Worm (Caenorhabditis elegans) whole organism, L4 larva: ENCODE data around the gene unc-43.

Experiments
- F26F4.8 ChIP-seq: fragments of 200-800 bp; sonication (Bioruptor generic); conservative IDR thresholded peaks from 2 replicates; pipeline ENCODE4 v1.3.6; 2022; ENCODE audit warnings: missing genetic modification characterization, missing compliant biosample characterization
- R02D3.7 ChIP-seq: fragments of 150-350 bp; sonication (generic microtip); optimal IDR thresholded peaks from 3 replicates; lab custom pipeline; 2014; ENCODE audit warnings: missing biosample characterization, missing genetic modification characterization
- T20F7.1 ChIP-seq: fragments of 200-800 bp; sonication (Bioruptor generic); optimal IDR thresholded peaks from 2 replicates; lab custom pipeline; 2018; ENCODE audit warnings: mild to moderate bottlenecking, missing genetic modification characterization, missing compliant biosample characterization
- Y5F2A.4 ChIP-seq: fragments of 200-800 bp; sonication (Bioruptor generic); optimal IDR thresholded peaks from 2 replicates; lab custom pipeline; 2018; ENCODE audit warnings: mild to moderate bottlenecking, missing genetic modification characterization, missing compliant biosample characterization
- Y75B8A.6 ChIP-seq: fragments of 200-800 bp; sonication (Bioruptor generic); IDR thresholded peaks from 2 replicates; pipeline ENCODE4 v1.3.6; 2022; ENCODE audit warnings: missing genetic modification reagents, missing genetic modification characterization, missing compliant biosample characterization
- aly-2 ChIP-seq: sonication (generic microtip); optimal IDR thresholded peaks from 2 replicates; lab custom pipeline; 2018; ENCODE audit warnings: missing biosample characterization, missing genetic modification characterization
- ceh-82 ChIP-seq: sonication (generic microtip); optimal IDR thresholded peaks from 2 replicates; lab custom pipeline; 2017; ENCODE audit warnings: missing biosample characterization, missing genetic modification characterization
- ctbp-1 ChIP-seq: fragments of 200-800 bp; sonication (Bioruptor generic); IDR thresholded peaks from 2 replicates; pipeline ENCODE4 v1.3.6; 2022; ENCODE audit warnings: missing genetic modification reagents, missing genetic modification characterization, missing compliant biosample characterization
- daf-19 ChIP-seq: fragments of 200-800 bp; sonication (Bioruptor generic); conservative IDR thresholded peaks from 2 replicates; pipeline ENCODE4 v1.3.6; 2022; ENCODE audit warnings: missing genetic modification characterization, missing compliant biosample characterization
- dmd-6 ChIP-seq: fragments of 200-800 bp; sonication (Bioruptor generic); IDR thresholded peaks from 2 replicates; pipeline ENCODE4 v1.3.6; 2022; ENCODE audit warnings: missing genetic modification reagents, missing genetic modification characterization, missing compliant biosample characterization
- dve-1 ChIP-seq: sonication (generic microtip); optimal IDR thresholded peaks from 2 replicates; lab custom pipeline; 2017; ENCODE audit warnings: antibody characterized with exemption, mild to moderate bottlenecking, missing genetic modification characterization, missing compliant biosample characterization; ENCODE audit not compliant: insufficient read depth
- egl-43 ChIP-seq: fragments of 200-800 bp; sonication (Bioruptor generic); IDR thresholded peaks from 2 replicates; pipeline ENCODE4 v1.3.6; 2022; ENCODE audit warnings: missing genetic modification reagents, missing genetic modification characterization, missing compliant biosample characterization
- gei-8 ChIP-seq: fragments of 200-800 bp; sonication (Bioruptor generic); optimal IDR thresholded peaks from 2 replicates; lab custom pipeline; 2018; ENCODE audit warnings: mild to moderate bottlenecking, missing genetic modification characterization, missing compliant biosample characterization
- hlh-11 ChIP-seq: fragments of 200-800 bp; sonication (Bioruptor generic); optimal IDR thresholded peaks from 2 replicates; lab custom pipeline; 2018; ENCODE audit warnings: mild to moderate bottlenecking, missing genetic modification characterization, missing compliant biosample characterization
- hlh-30 ChIP-seq: sonication (generic microtip); optimal IDR thresholded peaks from 2 replicates; lab custom pipeline; 2017; ENCODE audit warnings: antibody characterized with exemption, mild to moderate bottlenecking, missing genetic modification characterization, missing compliant biosample characterization; ENCODE audit not compliant: insufficient read depth
- lin-38 ChIP-seq: fragments of 200-800 bp; sonication (Bioruptor generic); IDR thresholded peaks from 2 replicates; pipeline ENCODE4 v1.3.6; 2022; ENCODE audit warnings: missing genetic modification reagents, missing genetic modification characterization, missing compliant biosample characterization
- lsy-2 ChIP-seq, 2 experiments: fragments of 150-350 bp in 1 of 2; sonication (generic microtip) in 1 of 2; optimal IDR thresholded peaks; 2 replicates each; lab custom pipeline; 2014 to 2017; ENCODE audit warnings: missing biosample characterization in 2 of 2, missing genetic modification characterization in 2 of 2
- madf-9 ChIP-seq: fragments of 200-800 bp; sonication (Bioruptor generic); conservative IDR thresholded peaks from 2 replicates; pipeline ENCODE4 v1.3.6; 2022; ENCODE audit warnings: missing genetic modification reagents, missing genetic modification characterization, missing compliant biosample characterization
- mdl-1 ChIP-seq, 2 experiments: fragments of 150-350 bp in 1 of 2; sonication (generic microtip) in 1 of 2; optimal IDR thresholded peaks; 2 replicates each; lab custom pipeline; 2014 to 2017; ENCODE audit warnings: missing biosample characterization in 2 of 2, missing genetic modification characterization in 2 of 2
- mxl-3 ChIP-seq: fragments of 200-800 bp; sonication (Bioruptor generic); optimal IDR thresholded peaks from 2 replicates; lab custom pipeline; 2018; ENCODE audit warnings: mild to moderate bottlenecking, missing genetic modification characterization, missing compliant biosample characterization
- nhr-11 ChIP-seq: fragments of 150-350 bp; optimal IDR thresholded peaks from 2 replicates; lab custom pipeline; 2014; ENCODE audit warnings: missing biosample characterization, missing genetic modification characterization
- nhr-111 ChIP-seq: fragments of 200-800 bp; sonication (Bioruptor generic); optimal IDR thresholded peaks from 2 replicates; lab custom pipeline; 2018; ENCODE audit warnings: mild to moderate bottlenecking, missing genetic modification characterization, missing compliant biosample characterization
- nhr-237 ChIP-seq: sonication (generic microtip); optimal IDR thresholded peaks from 2 replicates; lab custom pipeline; 2017; ENCODE audit warnings: missing biosample characterization, missing genetic modification characterization
- nhr-28 ChIP-seq: fragments of 150-350 bp; optimal IDR thresholded peaks from 2 replicates; lab custom pipeline; 2014; ENCODE audit warnings: missing biosample characterization, missing genetic modification characterization
- nhr-41 ChIP-seq: fragments of 200-800 bp; sonication (Bioruptor generic); IDR thresholded peaks from 2 replicates; pipeline ENCODE4 v1.3.6; 2022; ENCODE audit warnings: missing genetic modification reagents, missing genetic modification characterization, missing compliant biosample characterization
- nhr-42 ChIP-seq: fragments of 200-800 bp; sonication (Bioruptor generic); IDR thresholded peaks from 2 replicates; pipeline ENCODE4 v1.3.6; 2022; ENCODE audit warnings: missing genetic modification characterization, missing compliant biosample characterization
- nhr-6 ChIP-seq: fragments of 150-350 bp; optimal IDR thresholded peaks from 2 replicates; lab custom pipeline; 2014; ENCODE audit warnings: missing biosample characterization, missing genetic modification characterization
- pha-4 ChIP-seq, 2 experiments: fragments of 150-350 bp in 1 of 2; fragments of 200-800 bp in 1 of 2; sonication (Bioruptor generic) in 1 of 2; IDR thresholded peaks in 1 of 2; optimal IDR thresholded peaks in 1 of 2; 2 replicates each; pipeline versions ENCODE4 v1.3.6 to Lab custom; 2014 to 2022; ENCODE audit warnings: missing genetic modification characterization in 2 of 2, missing genetic modification reagents in 2 of 2, missing biosample characterization in 1 of 2, missing compliant biosample characterization in 1 of 2
- rbr-2 ChIP-seq: sonication (generic microtip); optimal IDR thresholded peaks from 2 replicates; lab custom pipeline; 2016; ENCODE audit warnings: missing genotype, missing genetic modification characterization, missing compliant biosample characterization
- saeg-2 ChIP-seq: fragments of 200-800 bp; sonication (Bioruptor generic); IDR thresholded peaks from 2 replicates; pipeline ENCODE4 v1.3.6; 2022; ENCODE audit warnings: missing genetic modification reagents, missing genetic modification characterization, missing compliant biosample characterization
- skn-1 ChIP-seq: fragments of 150-350 bp; optimal IDR thresholded peaks from 2 replicates; lab custom pipeline; 2014; ENCODE audit warnings: missing biosample characterization, missing genetic modification characterization
- snpc-1.2 ChIP-seq: fragments of 200-800 bp; sonication (Bioruptor generic); IDR thresholded peaks from 2 replicates; pipeline ENCODE4 v1.3.6; 2022; ENCODE audit warnings: missing genetic modification reagents, missing genetic modification characterization, missing compliant biosample characterization
- spr-1 ChIP-seq: sonication (generic microtip); optimal IDR thresholded peaks from 2 replicates; lab custom pipeline; 2016; ENCODE audit warnings: mild to moderate bottlenecking, missing genetic modification characterization, missing compliant biosample characterization
- spr-3 ChIP-seq: fragments of 200-800 bp; sonication (Bioruptor generic); optimal IDR thresholded peaks from 2 replicates; lab custom pipeline; 2018; ENCODE audit warnings: mild to moderate bottlenecking, missing genetic modification characterization, missing compliant biosample characterization
- unc-130 ChIP-seq: sonication (generic microtip); optimal IDR thresholded peaks from 2 replicates; lab custom pipeline; 2016; ENCODE audit warnings: missing genetic modification reagents, missing genetic modification characterization, missing compliant biosample characterization
- unc-62 ChIP-seq, 3 experiments: fragments of 150-350 bp in 1 of 3; sonication (generic microtip); optimal IDR thresholded peaks in 2 of 3; peaks in 1 of 3; 1 replicate in 1 of 3; 2 replicates in 2 of 3; lab custom pipeline; 2014 to 2017; ENCODE audit warnings: missing biosample characterization in 3 of 3, missing genetic modification characterization in 3 of 3, missing genetic modification reagents in 3 of 3, missing genotype in 1 of 3
- zfp-3 ChIP-seq: fragments of 200-800 bp; sonication (Bioruptor generic); conservative IDR thresholded peaks from 2 replicates; pipeline ENCODE4 v1.3.6; 2022; ENCODE audit warnings: missing genetic modification reagents, missing genetic modification characterization, missing compliant biosample characterization

The unc-43 gene

ce11 chrIV:10304383-10304782, 45.6 kb downstream of the unc-43 start:
- TF ChIP-seq pha-4 (GFP tag; IDR thresholded peaks at IDR 0.05; lab: Robert Waterston, UW) (no peak), pha-4 (tag; optimal IDR thresholded peaks at IDR 0.05; lab: Kevin White, UChicago) (no peak), nhr-42 (GFP tag; lab: Robert Waterston, UW) (0 out of 2 replicates have a peak, but pooled peaks have one; percentile 6)

- no peak for TF ChIP-seq spr-1 (tag; lab: Kevin White, UChicago)
- TF ChIP-seq skn-1, result no peak
- TF ChIP-seq madf-9, result no peak
- TF ChIP-seq spr-3 (GFP tag; lab: Kevin White, UChicago), result no peak
- no peak for TF ChIP-seq lsy-2 (tag; optimal IDR thresholded peaks at IDR 0.05; lab: Kevin White, UChicago)
- no peak for TF ChIP-seq daf-19 (GFP tag; lab: Robert Waterston, UW)
- no peak for TF ChIP-seq hlh-30 (tag; lab: Kevin White, UChicago)
- no peak for TF ChIP-seq saeg-2 (GFP tag; lab: Robert Waterston, UW)
- TF ChIP-seq gei-8 (GFP tag; lab: Kevin White, UChicago), result no peak
- TF ChIP-seq R02D3.7 (tag; lab: Kevin White, UChicago), result no peak
- TF ChIP-seq mdl-1 (tag; optimal IDR thresholded peaks at IDR 0.05; lab: Kevin White, UChicago), result no peak
- TF ChIP-seq Y75B8A.6 (GFP tag; lab: Robert Waterston, UW), result no peak
- TF ChIP-seq dmd-6 (GFP tag; lab: Robert Waterston, UW), result no peak
- TF ChIP-seq nhr-41 (GFP tag; lab: Robert Waterston, UW), result no peak
- no peak for TF ChIP-seq unc-130 (GFP tag; lab: Kevin White, UChicago)
- TF ChIP-seq nhr-237 (tag; lab: Kevin White, UChicago), result no peak
These were observed 47.8 kb downstream of the unc-43 start, which contains the start of gene R09E10.5 for ce11 chrIV:10302203-10302602. Gene R09E10.5, minus strand, starts transcription at chrIV:10302303.

- TF ChIP-seq snpc-1.2, result no peak
- peak in 1 of 2 experiments; percentile 92 for TF ChIP-seq unc-62 (GFP tag; optimal IDR thresholded peaks at IDR 0.05 in 1 of 2; lab: Kevin White, UChicago)
- TF ChIP-seq unc-62 (tag; optimal IDR thresholded peaks at IDR 0.05; lab: Kevin White, UChicago), result no peak
- TF ChIP-seq, all 104 proteins: peak for 1
These were observed 54.0 kb downstream of the unc-43 start for ce11 chrIV:10296036-10296435.

- peak; percentile 68 for TF ChIP-seq hlh-30 (tag; lab: Kevin White, UChicago)
- no peak for TF ChIP-seq rbr-2 (tag; lab: Kevin White, UChicago)
- TF ChIP-seq hlh-11 (tag; lab: Kevin White, UChicago), result peak; percentile 42
- TF ChIP-seq daf-19 (GFP tag; lab: Robert Waterston, UW), result no peak
- TF ChIP-seq nhr-28 (tag; lab: Kevin White, UChicago), result no peak
- no peak for TF ChIP-seq dve-1 (tag; lab: Kevin White, UChicago)
- peak in 1 of 2 experiments; percentile 84 for TF ChIP-seq unc-62 (GFP tag; optimal IDR thresholded peaks at IDR 0.05 in 1 of 2; lab: Kevin White, UChicago)
- no peak for TF ChIP-seq unc-62 (tag; optimal IDR thresholded peaks at IDR 0.05; lab: Kevin White, UChicago)
- no peak for TF ChIP-seq Y5F2A.4
- no peak for TF ChIP-seq zfp-3
- TF ChIP-seq aly-2 (tag; lab: Kevin White, UChicago), result no peak
- no peak for TF ChIP-seq ctbp-1 (GFP tag; lab: Robert Waterston, UW)
- TF ChIP-seq, all 104 proteins: peak for 3
These were observed 54.9 kb downstream of the unc-43 start, which contains the start of gene R09E10.13 for ce11 chrIV:10295084-10295483. Gene R09E10.13, minus strand, starts transcription at chrIV:10295144.

DNA sequence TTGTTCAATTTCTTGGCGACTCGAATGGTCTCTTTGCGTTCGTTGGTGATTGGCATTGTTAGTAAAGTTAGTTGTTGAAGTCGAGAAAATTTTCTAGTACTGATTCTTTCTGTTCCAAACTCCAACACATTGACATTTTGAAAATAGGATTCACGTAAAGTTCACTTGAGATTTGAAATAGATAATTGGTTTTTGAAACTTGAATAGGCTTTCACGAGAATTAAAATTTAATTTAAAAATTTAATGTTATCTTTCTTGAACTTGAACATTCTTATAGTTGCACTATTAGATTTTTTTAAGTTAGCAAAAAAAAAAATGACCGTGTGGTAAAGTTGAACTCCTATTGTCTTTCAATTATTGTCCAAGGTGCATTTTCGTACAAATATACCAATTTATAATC, 56.0 kb downstream of the unc-43 start, which contains the start of gene R09E10.6:
Gene R09E10.6 (minus strand): TSS at position 101 of the 400 bp plus-strand sequence.
- TF ChIP-seq F26F4.8 (no peak), mxl-3 (GFP tag; lab: Kevin White, UChicago) (no peak), spr-3 (GFP tag; lab: Kevin White, UChicago) (no peak), ceh-82 (tag; lab: Kevin White, UChicago) (no peak), lin-38 (GFP tag; lab: Robert Waterston, UW) (no peak), nhr-111 (GFP tag; lab: Kevin White, UChicago) (no peak), nhr-11 (tag; lab: Kevin White, UChicago) (no peak), T20F7.1 (GFP tag; lab: Kevin White, UChicago) (no peak), Y5F2A.4 (no peak), egl-43 (GFP tag; lab: Robert Waterston, UW) (no peak), nhr-6 (tag; lab: Kevin White, UChicago) (no peak), R02D3.7 (tag; lab: Kevin White, UChicago) (no peak)
